Worm (Caenorhabditis elegans): Measurements from ENCODE around the gene R151.8.

The R151.8 gene

ce11 chrIII:7201378-7202256 is 28.0 kb downstream of the R151.8 start, which contains the start of gene dpy-31:
dpy-31 (plus strand) TSS chrIII:7202206.
- TF ChIP-seq Y75B8A.6 (GFP tag; IDR thresholded peaks at IDR 0.05) (no peak), dve-1 (tag; optimal IDR thresholded peaks at IDR 0.05; ENCODE audit: insufficient read depth) (peak; percentile 40), unc-62 (GFP tag; optimal IDR thresholded peaks at IDR 0.05 in 1 of 2) (peak in 1 of 2 experiments; percentile 95), unc-62 (tag; optimal IDR thresholded peaks at IDR 0.05) (no peak), cey-2 (tag; optimal IDR thresholded peaks at IDR 0.05; ENCODE audit: borderline replicate concordance, insufficient read depth) (peak; percentile 34), nhr-10 (tag; optimal IDR thresholded peaks at IDR 0.05) (peak; percentile 6), nhr-77 (tag; optimal IDR thresholded peaks at IDR 0.05) (peak; percentile 12), ztf-7 (tag; optimal IDR thresholded peaks at IDR 0.05) (no peak), nhr-25 (tag; optimal IDR thresholded peaks at IDR 0.05; ENCODE audit: borderline replicate concordance, insufficient read depth) (peak; percentile 64), mep-1 (tag; optimal IDR thresholded peaks at IDR 0.05) (peak; percentile 58), R02D3.7 (tag; optimal IDR thresholded peaks at IDR 0.05) (no peak), saeg-2 (GFP tag; IDR thresholded peaks at IDR 0.05) (no peak), ztf-11 (tag; optimal IDR thresholded peaks at IDR 0.05) (no peak), set-16 (GFP tag; IDR thresholded peaks at IDR 0.05) (no peak), lsy-2 (tag; optimal IDR thresholded peaks at IDR 0.05) (peak in 1 of 2 experiments; percentile 44), egl-27 (tag; optimal IDR thresholded peaks at IDR 0.05) (no peak), lir-3 (tag; optimal IDR thresholded peaks at IDR 0.05) (no peak), fkh-10 (GFP tag; optimal IDR thresholded peaks at IDR 0.05) (no peak), hlh-11 (tag; optimal IDR thresholded peaks at IDR 0.05) (peak; percentile 13), nhr-48 (tag; optimal IDR thresholded peaks at IDR 0.05) (no peak), nhr-28 (tag; optimal IDR thresholded peaks at IDR 0.05) (peak; percentile 21), mdl-1 (tag; optimal IDR thresholded peaks at IDR 0.05) (peak in 1 of 2 experiments; percentile 15)

- TF ChIP-seq F37D6.2 (tag; optimal IDR thresholded peaks at IDR 0.05) (no peak), mxl-3 (GFP tag; optimal IDR thresholded peaks at IDR 0.05) (no peak), pqm-1 (tag; optimal IDR thresholded peaks at IDR 0.05) (no peak), hmg-1.1 (GFP tag; IDR thresholded peaks at IDR 0.05) (no peak), mep-1 (tag; optimal IDR thresholded peaks at IDR 0.05) (peak; percentile 25), set-16 (GFP tag; IDR thresholded peaks at IDR 0.05) (no peak), php-3 (GFP tag; IDR thresholded peaks at IDR 0.05) (no peak), nhr-10 (tag; optimal IDR thresholded peaks at IDR 0.05) (no peak), F10B5.3 (tag; optimal IDR thresholded peaks at IDR 0.05) (no peak), ceh-62 (tag; optimal IDR thresholded peaks at IDR 0.05) (no peak), jun-1 (tag; optimal IDR thresholded peaks at IDR 0.05) (no peak), lir-3 (tag; optimal IDR thresholded peaks at IDR 0.05) (no peak), lin-29 (GFP tag; IDR thresholded peaks at IDR 0.05) (no peak), dmd-6 (GFP tag; IDR thresholded peaks at IDR 0.05) (no peak), zip-11 (GFP tag; IDR thresholded peaks at IDR 0.05) (no peak), pha-4 (GFP tag; IDR thresholded peaks at IDR 0.05) (no peak), pha-4 (tag; optimal IDR thresholded peaks at IDR 0.05) (no peak), daf-12 (tag; optimal IDR thresholded peaks at IDR 0.05) (no peak), snpc-1.2 (GFP tag; IDR thresholded peaks at IDR 0.05) (no peak), vab-7 (GFP tag; IDR thresholded peaks at IDR 0.05) (no peak), lin-39 (tag; optimal IDR thresholded peaks at IDR 0.05) (no peak), dve-1 (tag; optimal IDR thresholded peaks at IDR 0.05; ENCODE audit: insufficient read depth) (peak; percentile 17), T20F7.1 (GFP tag; optimal IDR thresholded peaks at IDR 0.05) (no peak), cey-2 (tag; optimal IDR thresholded peaks at IDR 0.05; ENCODE audit: borderline replicate concordance, insufficient read depth) (peak; percentile 17), unc-62 (GFP tag; optimal IDR thresholded peaks at IDR 0.05 in 1 of 2) (no peak), unc-62 (tag; optimal IDR thresholded peaks at IDR 0.05) (no peak), ceh-20 (GFP tag; IDR thresholded peaks at IDR 0.05) (no peak)
Measured at ce11 chrIII:7199467-7199866, 30.1 kb downstream of the R151.8 start.

All from whole organism, L4 larva.